Worm (Caenorhabditis elegans): ENCODE data around the gene ocr-4.
A peak's percentile ranks its signal among the peaks of the same experiment; 100 is the strongest.

The ocr-4 gene

ce11 chrIV:7318900-7319299, 13.7 kb downstream of the ocr-4 start:
- TF ChIP-seq lin-15B (tag; optimal IDR thresholded peaks at IDR 0.05) (no peak), nhr-20 (tag; optimal IDR thresholded peaks at IDR 0.05) (no peak), unc-86 (tag; optimal IDR thresholded peaks at IDR 0.05) (no peak), pag-3 (tag; optimal IDR thresholded peaks at IDR 0.05; ENCODE audit: borderline replicate concordance, insufficient read depth) (no peak), lin-14 (GFP tag; optimal IDR thresholded peaks at IDR 0.05) (peak; percentile 46), ceh-88 (GFP tag; IDR thresholded peaks at IDR 0.05) (no peak), nhr-12 (tag; optimal IDR thresholded peaks at IDR 0.05) (no peak), mep-1 (tag; optimal IDR thresholded peaks at IDR 0.05) (peak; percentile 7), ztf-4 (tag; optimal IDR thresholded peaks at IDR 0.05) (no peak), tbx-2 (tag; optimal IDR thresholded peaks at IDR 0.05) (no peak), fos-1 (tag; optimal IDR thresholded peaks at IDR 0.05) (no peak), ama-1 (optimal IDR thresholded peaks at IDR 0.05) (no peak), dpl-1 (GFP tag; optimal IDR thresholded peaks at IDR 0.05) (no peak), unc-130 (tag; optimal IDR thresholded peaks at IDR 0.05) (no peak), lir-3 (tag; optimal IDR thresholded peaks at IDR 0.05; ENCODE audit: poor library complexity) (no peak), ceh-90 (tag; optimal IDR thresholded peaks at IDR 0.05) (no peak)

- no peak for TF ChIP-seq lir-3 (tag; optimal IDR thresholded peaks at IDR 0.05; ENCODE audit: poor library complexity)
- TF ChIP-seq rnt-1 (tag; optimal IDR thresholded peaks at IDR 0.05): peak; percentile 18
- TF ChIP-seq dpl-1 (GFP tag; optimal IDR thresholded peaks at IDR 0.05): no peak
- TF ChIP-seq nhr-85 (tag): peak; percentile 84
- TF ChIP-seq fkh-8 (tag; optimal IDR thresholded peaks at IDR 0.05): no peak
- TF ChIP-seq xbp-1 (tag; optimal IDR thresholded peaks at IDR 0.05): no peak
- no peak for TF ChIP-seq swsn-7 (tag; optimal IDR thresholded peaks at IDR 0.05)
- TF ChIP-seq dsc-1 (tag; optimal IDR thresholded peaks at IDR 0.05): peak; percentile 80
- peak in 1 of 6 experiments; percentile 45 for TF ChIP-seq elt-3 (tag; optimal IDR thresholded peaks at IDR 0.05)
- TF ChIP-seq nhr-19 (GFP tag; conservative IDR thresholded peaks at IDR 0.05): no peak
- TF ChIP-seq egl-13 (tag; optimal IDR thresholded peaks at IDR 0.05): no peak
- TF ChIP-seq mep-1 (tag; optimal IDR thresholded peaks at IDR 0.05): peak; percentile 19
- no peak for TF ChIP-seq vab-15 (tag; optimal IDR thresholded peaks at IDR 0.05)
- peak; percentile 61 for TF ChIP-seq lin-14 (GFP tag; optimal IDR thresholded peaks at IDR 0.05)
- peak in 1 of 2 experiments; percentile 12 for TF ChIP-seq lin-35 (GFP tag; optimal IDR thresholded peaks at IDR 0.05)
- TF ChIP-seq mdl-1 (tag; optimal IDR thresholded peaks at IDR 0.05): peak in 1 of 2 experiments; percentile 17
- no peak for TF ChIP-seq skn-1 (tag; optimal IDR thresholded peaks at IDR 0.05)
- TF ChIP-seq F16B12.6 (tag; optimal IDR thresholded peaks at IDR 0.05): no peak
- TF ChIP-seq efl-1 (optimal IDR thresholded peaks at IDR 0.05): peak in 1 of 2 experiments; percentile 21
- no peak for TF ChIP-seq efl-1 (GFP tag; optimal IDR thresholded peaks at IDR 0.05 in 1 of 2)
- TF ChIP-seq fkh-4 (tag; optimal IDR thresholded peaks at IDR 0.05; ENCODE audit: borderline replicate concordance): peak; percentile 40
- peak; percentile 60 for TF ChIP-seq snu-23 (GFP tag; optimal IDR thresholded peaks at IDR 0.05)
- peak; percentile 21 for TF ChIP-seq C16A3.4 (tag; optimal IDR thresholded peaks at IDR 0.05)
- TF ChIP-seq ztf-11 (tag; optimal IDR thresholded peaks at IDR 0.05): no peak
- no peak for TF ChIP-seq fos-1 (tag; optimal IDR thresholded peaks at IDR 0.05)
- TF ChIP-seq blmp-1 (tag; optimal IDR thresholded peaks at IDR 0.05): peak; percentile 88
- peak; percentile 3 for TF ChIP-seq nhr-20 (tag; optimal IDR thresholded peaks at IDR 0.05)
- no peak for TF ChIP-seq sup-37 (GFP tag; optimal IDR thresholded peaks at IDR 0.05)
- TF ChIP-seq nhr-71 (tag; optimal IDR thresholded peaks at IDR 0.05): peak; percentile 41
- no peak for TF ChIP-seq ceh-90 (tag; optimal IDR thresholded peaks at IDR 0.05)
Observed at ce11 chrIV:7317829-7318529, 14.6 kb downstream of the ocr-4 start.

- peak; percentile 29 for TF ChIP-seq nhr-47 (tag; optimal IDR thresholded peaks at IDR 0.05)
- no peak; the same call in none of the 2 replicates for TF ChIP-seq nhr-19 (GFP tag; conservative IDR thresholded peaks at IDR 0.05)
- no peak for TF ChIP-seq lsy-2 (tag; optimal IDR thresholded peaks at IDR 0.05)
- TF ChIP-seq unc-86 (tag; optimal IDR thresholded peaks at IDR 0.05): no peak
- no peak for TF ChIP-seq F16B12.6 (tag; optimal IDR thresholded peaks at IDR 0.05)
- TF ChIP-seq isw-1 (GFP tag; IDR thresholded peaks at IDR 0.05): no peak
- no peak for TF ChIP-seq blmp-1 (tag; optimal IDR thresholded peaks at IDR 0.05)
- no peak for TF ChIP-seq unc-62 (GFP tag; optimal IDR thresholded peaks at IDR 0.05)
- TF ChIP-seq elt-3 (tag; optimal IDR thresholded peaks at IDR 0.05): no peak
- TF ChIP-seq sox-4 (tag; optimal IDR thresholded peaks at IDR 0.05): no peak
- no peak for TF ChIP-seq lin-39 (tag; optimal IDR thresholded peaks at IDR 0.05)
- TF ChIP-seq C16A3.4 (tag; optimal IDR thresholded peaks at IDR 0.05): no peak
- TF ChIP-seq unc-98 (GFP tag; IDR thresholded peaks at IDR 0.05): no peak
- peak; percentile 48 for TF ChIP-seq nhr-71 (tag; optimal IDR thresholded peaks at IDR 0.05)
- TF ChIP-seq snpc-4 (tag; optimal IDR thresholded peaks at IDR 0.05): peak; percentile 94
- no peak for TF ChIP-seq hlh-4 (tag; optimal IDR thresholded peaks at IDR 0.05)
- no peak for TF ChIP-seq unc-30 (tag; optimal IDR thresholded peaks at IDR 0.05)
Observed at ce11 chrIV:7316613-7317153, 15.9 kb downstream of the ocr-4 start, which contains the start of gene F42C5.9. F42C5.9 (minus strand) TSS chrIV:7317103.
